Fruit fly (Drosophila melanogaster) whole organism, embryonic: Measurements from ENCODE around the gene CG13124.

Experiments
- BEAF-32 ChIP-seq: fragments of 200-800 bp; sonication (Bioruptor generic); optimal IDR thresholded peaks from 3 replicates; lab custom pipeline; 2017; ENCODE audit warnings: missing biosample characterization, missing genetic modification characterization, mild to moderate bottlenecking, moderate library complexity, missing genetic modification reagents
- Bgb ChIP-seq: fragments of 200-800 bp; sonication (Bioruptor generic); IDR thresholded peaks from 2 replicates; pipeline ENCODE4 v1.3.6; 2022; ENCODE audit warnings: missing biosample characterization, missing genetic modification characterization; ENCODE audit not compliant: partially characterized antibody
- CG10267 ChIP-seq: fragments of 200-800 bp; sonication (Bioruptor generic); optimal IDR thresholded peaks from 2 replicates; lab custom pipeline; 2018; ENCODE audit warnings: missing biosample characterization, mild to moderate bottlenecking, missing genetic modification characterization, moderate library complexity
- CG10321 ChIP-seq: fragments of 200-800 bp; sonication (Bioruptor generic); IDR thresholded peaks from 2 replicates; pipeline ENCODE4 v1.3.6; 2022; ENCODE audit warnings: missing biosample characterization, missing genetic modification characterization
- CG11696 ChIP-seq: fragments of 200-800 bp; sonication (Bioruptor generic); IDR thresholded peaks from 2 replicates; pipeline ENCODE4 v1.3.6; 2022; ENCODE audit warnings: missing biosample characterization, missing genetic modification characterization
- CG12659 ChIP-seq: fragments of 200-800 bp; sonication (Bioruptor generic); optimal IDR thresholded peaks from 3 replicates; lab custom pipeline; 2017; ENCODE audit warnings: mild to moderate bottlenecking, missing biosample characterization, missing genetic modification reagents, missing genetic modification characterization
- CG15269 ChIP-seq: fragments of 200-800 bp; sonication (Bioruptor generic); optimal IDR thresholded peaks from 2 replicates; lab custom pipeline; 2018; ENCODE audit warnings: missing biosample characterization, mild to moderate bottlenecking, missing genetic modification characterization, moderate library complexity
- CG16815 ChIP-seq: fragments of 200-800 bp; sonication (Bioruptor generic); optimal IDR thresholded peaks from 3 replicates; lab custom pipeline; 2017; ENCODE audit warnings: missing biosample characterization, mild to moderate bottlenecking, missing genetic modification characterization
- CG17612 ChIP-seq: fragments of 200-800 bp; sonication (Bioruptor generic); IDR thresholded peaks from 2 replicates; pipeline ENCODE4 v1.3.6; 2022; ENCODE audit warnings: missing biosample characterization, missing genetic modification characterization
- CG17912 ChIP-seq: fragments of 200-800 bp; sonication (Bioruptor generic); optimal IDR thresholded peaks from 2 replicates; lab custom pipeline; 2018; ENCODE audit warnings: missing biosample characterization, mild to moderate bottlenecking, missing genetic modification characterization
- CG2120 ChIP-seq: fragments of 200-800 bp; sonication (Bioruptor generic); optimal IDR thresholded peaks from 3 replicates; lab custom pipeline; 2016; ENCODE audit warnings: missing biosample characterization, missing genetic modification characterization
- CG2889 ChIP-seq: fragments of 200-800 bp; sonication (Bioruptor generic); IDR thresholded peaks from 3 replicates; pipeline ENCODE4 v1.3.6; 2022; ENCODE audit warnings: missing biosample characterization, missing genetic modification characterization
- CG30403 ChIP-seq: fragments of 200-800 bp; sonication (Bioruptor generic); optimal IDR thresholded peaks from 3 replicates; lab custom pipeline; 2016; ENCODE audit warnings: missing biosample characterization, missing genetic modification characterization
- CG3407 ChIP-seq: fragments of 200-800 bp; sonication (Bioruptor generic); optimal IDR thresholded peaks from 2 replicates; lab custom pipeline; 2018; ENCODE audit warnings: missing biosample characterization, mild to moderate bottlenecking, missing genetic modification characterization
- CG34224 ChIP-seq: fragments of 200-800 bp; sonication (Bioruptor generic); IDR thresholded peaks from 3 replicates; pipeline ENCODE4 v1.3.6; 2022; ENCODE audit warnings: missing biosample characterization, missing genetic modification characterization; ENCODE audit not compliant: partially characterized antibody
- CG7556 ChIP-seq: fragments of 200-800 bp; sonication (Bioruptor generic); optimal IDR thresholded peaks from 2 replicates; lab custom pipeline; 2017; ENCODE audit warnings: missing biosample characterization, mild to moderate bottlenecking, missing genetic modification characterization
- CG7839 ChIP-seq: fragments of 200-800 bp; sonication (Bioruptor generic); optimal IDR thresholded peaks from 3 replicates; lab custom pipeline; 2018; ENCODE audit warnings: missing biosample characterization, mild to moderate bottlenecking, missing genetic modification characterization, moderate library complexity
- CG9437 ChIP-seq: fragments of 200-800 bp; sonication (Bioruptor generic); optimal IDR thresholded peaks from 2 replicates; lab custom pipeline; 2018; ENCODE audit warnings: missing biosample characterization, mild to moderate bottlenecking, missing genetic modification characterization
- CG9876 ChIP-seq: fragments of 200-800 bp; sonication (Bioruptor generic); optimal IDR thresholded peaks from 2 replicates; lab custom pipeline; 2016; ENCODE audit warnings: missing biosample characterization, missing genetic modification characterization
- CHES-1-like ChIP-seq: fragments of 200-800 bp; sonication (Bioruptor generic); optimal IDR thresholded peaks from 2 replicates; lab custom pipeline; 2016; ENCODE audit warnings: missing biosample characterization, missing genetic modification characterization
- CTCF ChIP-seq: fragments of 200-800 bp; sonication (Bioruptor generic); optimal IDR thresholded peaks from 2 replicates; lab custom pipeline; 2017; ENCODE audit warnings: missing biosample characterization, mild to moderate bottlenecking, missing genetic modification characterization, moderate library complexity
- CrebB ChIP-seq: fragments of 200-800 bp; sonication (Bioruptor generic); optimal IDR thresholded peaks from 3 replicates; lab custom pipeline; 2018; ENCODE audit warnings: missing biosample characterization, mild to moderate bottlenecking, missing genetic modification characterization
- GATAe ChIP-seq: fragments of 200-800 bp; sonication (Bioruptor generic); conservative IDR thresholded peaks from 2 replicates; pipeline ENCODE4 v1.3.6; 2022; ENCODE audit warnings: missing biosample characterization, missing genetic modification characterization
- HLH4C ChIP-seq: fragments of 200-800 bp; sonication (Bioruptor generic); IDR thresholded peaks from 3 replicates; pipeline ENCODE4 v1.3.6; 2022; ENCODE audit warnings: missing biosample characterization, missing genetic modification characterization; ENCODE audit not compliant: partially characterized antibody
- Max ChIP-seq: fragments of 200-800 bp; sonication (Bioruptor generic); optimal IDR thresholded peaks from 2 replicates; lab custom pipeline; 2016; ENCODE audit warnings: missing biosample characterization, mild to moderate bottlenecking, missing genetic modification characterization
- Myb ChIP-seq: fragments of 200-800 bp; sonication (Bioruptor generic); optimal IDR thresholded peaks from 2 replicates; lab custom pipeline; 2016; ENCODE audit warnings: missing biosample characterization, missing genetic modification characterization
- NfI ChIP-seq: fragments of 200-800 bp; sonication (Bioruptor generic); optimal IDR thresholded peaks from 3 replicates; lab custom pipeline; 2018; ENCODE audit warnings: missing biosample characterization, mild to moderate bottlenecking, missing genetic modification characterization, moderate library complexity
- PHDP ChIP-seq: fragments of 200-800 bp; sonication (Bioruptor generic); optimal IDR thresholded peaks from 3 replicates; lab custom pipeline; 2018; ENCODE audit warnings: missing biosample characterization, mild to moderate bottlenecking, missing genetic modification characterization, moderate library complexity
- Scr ChIP-seq: fragments of 200-800 bp; sonication (Bioruptor generic); IDR thresholded peaks from 2 replicates; pipeline ENCODE4 v1.3.6; 2022; ENCODE audit warnings: missing biosample characterization, missing genetic modification characterization; ENCODE audit not compliant: partially characterized antibody
- Side ChIP-seq: fragments of 200-800 bp; sonication (Bioruptor generic); optimal IDR thresholded peaks from 2 replicates; lab custom pipeline; 2016; ENCODE audit warnings: missing biosample characterization, missing genetic modification characterization
- ato ChIP-seq: fragments of 200-800 bp; sonication (Bioruptor generic); IDR thresholded peaks from 2 replicates; pipeline ENCODE4 v1.3.6; 2022; ENCODE audit warnings: missing biosample characterization, missing genetic modification characterization; ENCODE audit not compliant: partially characterized antibody
- bbx ChIP-seq: fragments of 200-800 bp; sonication (Bioruptor generic); IDR thresholded peaks from 2 replicates; pipeline ENCODE4 v1.3.6; 2022; ENCODE audit warnings: missing biosample characterization, missing genetic modification characterization; ENCODE audit not compliant: partially characterized antibody
- cato ChIP-seq: fragments of 200-800 bp; sonication (Bioruptor generic); optimal IDR thresholded peaks from 2 replicates; lab custom pipeline; 2016; ENCODE audit warnings: missing biosample characterization, missing genetic modification characterization, borderline replicate concordance
- fd3F ChIP-seq: fragments of 200-800 bp; sonication (Bioruptor generic); optimal IDR thresholded peaks from 2 replicates; lab custom pipeline; 2018; ENCODE audit warnings: missing biosample characterization, mild to moderate bottlenecking, missing genetic modification characterization, moderate library complexity
- fd96Cb ChIP-seq: fragments of 200-800 bp; sonication (Bioruptor generic); optimal IDR thresholded peaks from 2 replicates; lab custom pipeline; 2018; ENCODE audit warnings: missing biosample characterization, mild to moderate bottlenecking, missing genetic modification characterization, moderate library complexity
- gcm ChIP-seq: fragments of 200-800 bp; sonication (Bioruptor generic); optimal IDR thresholded peaks from 2 replicates; lab custom pipeline; 2019; ENCODE audit warnings: missing biosample characterization, mild to moderate bottlenecking, missing genetic modification characterization, moderate library complexity
- klu ChIP-seq: fragments of 200-800 bp; sonication (Bioruptor generic); IDR thresholded peaks from 2 replicates; pipeline ENCODE4 v1.3.6; 2022; ENCODE audit warnings: missing biosample characterization, missing genetic modification characterization
- kni ChIP-seq: fragments of 200-800 bp; sonication (Bioruptor generic); optimal IDR thresholded peaks from 3 replicates; lab custom pipeline; 2017; ENCODE audit warnings: mild to moderate bottlenecking, missing biosample characterization, missing genetic modification reagents, missing genetic modification characterization
- maf-S ChIP-seq: fragments of 200-800 bp; sonication (Bioruptor generic); optimal IDR thresholded peaks from 2 replicates; lab custom pipeline; 2016; ENCODE audit warnings: missing biosample characterization, missing genetic modification characterization
- nerfin-2 ChIP-seq: fragments of 200-800 bp; sonication (Bioruptor generic); IDR thresholded peaks from 2 replicates; pipeline ENCODE4 v1.3.6; 2022; ENCODE audit warnings: missing biosample characterization, missing genetic modification characterization; ENCODE audit not compliant: partially characterized antibody
- pfk ChIP-seq: fragments of 200-800 bp; sonication (Bioruptor generic); optimal IDR thresholded peaks from 2 replicates; lab custom pipeline; 2018; ENCODE audit warnings: missing biosample characterization, mild to moderate bottlenecking, missing genetic modification characterization, moderate library complexity
- phol ChIP-seq: fragments of 200-800 bp; sonication (Bioruptor generic); optimal IDR thresholded peaks from 3 replicates; lab custom pipeline; 2018; ENCODE audit warnings: missing biosample characterization, mild to moderate bottlenecking, missing genetic modification characterization, moderate library complexity
- schlank ChIP-seq: fragments of 200-800 bp; sonication (Bioruptor generic); optimal IDR thresholded peaks from 2 replicates; lab custom pipeline; 2018; ENCODE audit warnings: missing biosample characterization, mild to moderate bottlenecking, missing genetic modification characterization
- tna ChIP-seq: fragments of 200-800 bp; sonication (Bioruptor generic); IDR thresholded peaks from 2 replicates; pipeline ENCODE4 v1.3.6; 2022; ENCODE audit warnings: missing biosample characterization, missing genetic modification characterization; ENCODE audit not compliant: partially characterized antibody
- unc-4 ChIP-seq: fragments of 200-800 bp; sonication (Bioruptor generic); IDR thresholded peaks from 2 replicates; pipeline ENCODE4 v1.3.6; 2022; ENCODE audit warnings: missing biosample characterization, missing genetic modification characterization; ENCODE audit not compliant: partially characterized antibody
- usp ChIP-seq: fragments of >200 bp; optimal IDR thresholded peaks from 2 replicates; lab custom pipeline; 2017; ENCODE audit warnings: missing biosample characterization, missing genetic modification characterization
- vnd ChIP-seq: fragments of 200-800 bp; sonication (Bioruptor generic); IDR thresholded peaks from 3 replicates; pipeline ENCODE4 v1.3.6; 2022; ENCODE audit warnings: missing biosample characterization, missing genetic modification characterization; ENCODE audit not compliant: partially characterized antibody
- vvl ChIP-seq: fragments of 200-800 bp; sonication (Bioruptor generic); IDR thresholded peaks from 2 replicates; pipeline ENCODE4 v1.3.6; 2022; ENCODE audit warnings: missing biosample characterization, missing genetic modification characterization
- wek ChIP-seq: fragments of 200-800 bp; sonication (Bioruptor generic); optimal IDR thresholded peaks from 3 replicates; lab custom pipeline; 2018; ENCODE audit warnings: missing biosample characterization, mild to moderate bottlenecking, missing genetic modification characterization, moderate library complexity
- zfh1 ChIP-seq: fragments of 200-800 bp; sonication (Bioruptor generic); IDR thresholded peaks from 3 replicates; pipeline ENCODE4 v1.3.6; 2022; ENCODE audit warnings: missing biosample characterization, missing genetic modification characterization

Gene CG13124

dm6 chr2L:9893183-9893582 lies 15.2 kb downstream of the CG13124 start, which contains the start of gene mtDNA-helicase (continued):
- peak; percentile 57 for TF ChIP-seq Bgb (GFP tag; lab: Robert Waterston, UW)
- TF ChIP-seq CG30403 = no peak
- no peak for TF ChIP-seq CG7839 (tag; lab: Kevin White, UChicago)
- TF ChIP-seq PHDP (tag; lab: Kevin White, UChicago) = no peak
- TF ChIP-seq Side (GFP tag; lab: Kevin White, UChicago) = no peak
- TF ChIP-seq NfI = no peak
- TF ChIP-seq CG9876 (GFP tag; lab: Kevin White, UChicago) = no peak
- no peak for TF ChIP-seq CG7556 (GFP tag; lab: Kevin White, UChicago)
- TF ChIP-seq unc-4 (GFP tag; lab: Robert Waterston, UW) = peak; percentile 56; the same call in 1 of the 2 replicates
- TF ChIP-seq HLH4C (GFP tag; lab: Robert Waterston, UW) = peak; percentile 59
- TF ChIP-seq phol (tag; lab: Kevin White, UChicago) = peak; percentile 48
- TF ChIP-seq CG15269 (tag; lab: Kevin White, UChicago) = no peak
- TF ChIP-seq Myb = peak; percentile 37
- peak; percentile 38; the same call in 1 of the 2 replicates for TF ChIP-seq klu
- no peak for TF ChIP-seq vvl (GFP tag; lab: Robert Waterston, UW)
- TF ChIP-seq maf-S (GFP tag; lab: Kevin White, UChicago) = no peak
- TF ChIP-seq usp (GFP tag; lab: Kevin White, UChicago) = no peak
- no peak for TF ChIP-seq CG10321 (GFP tag; lab: Robert Waterston, UW)
- no peak for TF ChIP-seq cato (GFP tag; lab: Kevin White, UChicago)
- no peak for TF ChIP-seq GATAe (GFP tag; lab: Robert Waterston, UW)
- TF ChIP-seq schlank (tag; lab: Kevin White, UChicago) = no peak
- no peak for TF ChIP-seq ato
- TF ChIP-seq CG2889 = no peak
- no peak for TF ChIP-seq pfk (GFP tag; lab: Kevin White, UChicago)
- no peak for TF ChIP-seq zfh1 (GFP tag; lab: Robert Waterston, UW)
- peak; percentile 23 for TF ChIP-seq CG9437
- no peak for TF ChIP-seq CG17912 (GFP tag; lab: Kevin White, UChicago)
- TF ChIP-seq BEAF-32 = peak; percentile 58
- TF ChIP-seq CG3407 (GFP tag; lab: Kevin White, UChicago) = no peak
- TF ChIP-seq CG12659 = no peak
- peak; percentile 18 for TF ChIP-seq Max (GFP tag; lab: Kevin White, UChicago)
- peak; percentile 60; the same call in 1 of the 2 replicates for TF ChIP-seq bbx (GFP tag; lab: Robert Waterston, UW)
- TF ChIP-seq CTCF (GFP tag; lab: Kevin White, UChicago) = no peak
- TF ChIP-seq CG16815 = no peak
- no peak for TF ChIP-seq fd3F (GFP tag; lab: Kevin White, UChicago)
- 0 out of 2 replicates have a peak, but pooled peaks have one; percentile 41 for TF ChIP-seq nerfin-2 (GFP tag; lab: Robert Waterston, UW)
- peak; percentile 6 for TF ChIP-seq CHES-1-like (GFP tag; lab: Kevin White, UChicago)
- TF ChIP-seq vnd (GFP tag; lab: Robert Waterston, UW) = 0 out of 3 replicates have a peak, but pooled peaks have one; percentile 41
- TF ChIP-seq Scr = peak; percentile 62
- TF ChIP-seq fd96Cb (tag; lab: Kevin White, UChicago) = no peak
- TF ChIP-seq CrebB (tag; lab: Kevin White, UChicago) = no peak
- TF ChIP-seq wek (GFP tag; lab: Kevin White, UChicago) = no peak
- peak; percentile 9 for TF ChIP-seq CG10267
- TF ChIP-seq CG17612 (GFP tag; lab: Robert Waterston, UW) = no peak
- no peak for TF ChIP-seq gcm (GFP tag; lab: Kevin White, UChicago)
- peak; percentile 51 for TF ChIP-seq tna (GFP tag; lab: Robert Waterston, UW)
- TF ChIP-seq CG2120 (GFP tag; lab: Kevin White, UChicago) = peak; percentile 0
- peak; percentile 54; the same call in 2 of the 3 replicates for TF ChIP-seq CG34224
- TF ChIP-seq CG11696 (GFP tag; lab: Robert Waterston, UW) = no peak
- TF ChIP-seq kni = no peak
